Fruit fly (Drosophila melanogaster): ENCODE measurements around the gene Ald1.
A peak's percentile ranks its signal among the peaks of the same experiment; 100 is the strongest.

Ald1 gene

dm6 chr3R:26242454-26243082 is 18.8 kb downstream of the Ald1 start (continued):
- TF ChIP-seq CG11723 (GFP tag; optimal IDR thresholded peaks at IDR 0.05) (no peak), nmo (GFP tag; optimal IDR thresholded peaks at IDR 0.05) (peak; percentile 31), BEAF-32 (GFP tag; optimal IDR thresholded peaks at IDR 0.05) (no peak), dimm (GFP tag; IDR thresholded peaks at IDR 0.05) (no peak), esg (GFP tag; conservative IDR thresholded peaks at IDR 0.05) (peak; percentile 50; the same call in 1 of the 2 replicates), CG15269 (tag; optimal IDR thresholded peaks at IDR 0.05) (peak; percentile 44), ase (GFP tag; IDR thresholded peaks at IDR 0.05) (no peak), Gug (GFP tag; IDR thresholded peaks at IDR 0.05) (0 out of 4 replicates have a peak, but pooled peaks have one; percentile 18), ro (GFP tag; IDR thresholded peaks at IDR 0.05) (no peak), CG7963 (GFP tag; IDR thresholded peaks at IDR 0.05; ENCODE audit: partially characterized antibody) (no peak), D19B (GFP tag; optimal IDR thresholded peaks at IDR 0.05) (no peak), E2f2 (GFP tag; IDR thresholded peaks at IDR 0.05) (peak; percentile 43), CG8290 (GFP tag; optimal IDR thresholded peaks at IDR 0.05) (no peak), CG8290 (tag; optimal IDR thresholded peaks at IDR 0.05) (no peak), CG14014 (GFP tag; IDR thresholded peaks at IDR 0.05) (peak; percentile 34; the same call in 1 of the 2 replicates), CG33213 (GFP tag; optimal IDR thresholded peaks at IDR 0.05) (no peak), CG6854 (GFP tag; optimal IDR thresholded peaks at IDR 0.05) (no peak), CG6689 (GFP tag; IDR thresholded peaks at IDR 0.05) (peak; percentile 45), Hr3 (GFP tag; optimal IDR thresholded peaks at IDR 0.05) (peak; percentile 14), scrt (GFP tag; optimal IDR thresholded peaks at IDR 0.05) (peak; percentile 4), ara (GFP tag; IDR thresholded peaks at IDR 0.05) (no peak), Oaz (GFP tag; IDR thresholded peaks at IDR 0.05) (no peak), zfh2 (GFP tag; optimal IDR thresholded peaks at IDR 0.05) (no peak), CG32772 (GFP tag; IDR thresholded peaks at IDR 0.05) (no peak), MBD-R2 (GFP tag; IDR thresholded peaks at IDR 0.05) (no peak), CG17328 (GFP tag; IDR thresholded peaks at IDR 0.05) (0 out of 2 replicates have a peak, but pooled peaks have one; percentile 35), cwo (GFP tag; optimal IDR thresholded peaks at IDR 0.05) (peak; percentile 38), D19A (tag; optimal IDR thresholded peaks at IDR 0.05) (peak; percentile 83), hkb (optimal IDR thresholded peaks at IDR 0.05) (no peak), hkb (GFP tag; IDR thresholded peaks at IDR 0.05) (peak; percentile 55; the same call in 1 of the 2 replicates), Max (GFP tag; optimal IDR thresholded peaks at IDR 0.05) (no peak), eve (GFP tag; optimal IDR thresholded peaks at IDR 0.05) (peak in 1 of 2 experiments; percentile 17), zf30C (GFP tag; optimal IDR thresholded peaks at IDR 0.05) (no peak), kay (GFP tag; optimal IDR thresholded peaks at IDR 0.05) (peak; percentile 33), CG2712 (tag; optimal IDR thresholded peaks at IDR 0.05) (no peak), Usf (GFP tag; optimal IDR thresholded peaks at IDR 0.05) (no peak), seq (GFP tag; IDR thresholded peaks at IDR 0.05) (peak; percentile 45; the same call in 1 of the 2 replicates), Sin3A (optimal IDR thresholded peaks at IDR 0.05) (no peak), vvl (GFP tag; IDR thresholded peaks at IDR 0.05) (peak; percentile 75), lmd (GFP tag; IDR thresholded peaks at IDR 0.05) (peak; percentile 67), CG15073 (GFP tag; optimal IDR thresholded peaks at IDR 0.05) (no peak), Hey (tag; optimal IDR thresholded peaks at IDR 0.05) (no peak), Ada2b (GFP tag; IDR thresholded peaks at IDR 0.05) (peak; percentile 80), HLHmδ (GFP tag; optimal IDR thresholded peaks at IDR 0.05) (no peak), rib (GFP tag; IDR thresholded peaks at IDR 0.05) (no peak), sqz (GFP tag; optimal IDR thresholded peaks at IDR 0.05) (peak; percentile 11), pnt (GFP tag; optimal IDR thresholded peaks at IDR 0.05) (peak; percentile 53), CG6765 (GFP tag; optimal IDR thresholded peaks at IDR 0.05) (no peak), Ptx1 (GFP tag; IDR thresholded peaks at IDR 0.05) (peak; percentile 86), CoRest (tag; optimal IDR thresholded peaks at IDR 0.05) (peak; percentile 30), CG6175 (GFP tag; IDR thresholded peaks at IDR 0.05) (no peak; the same call in 2 of the 3 replicates), gsb-n (tag; optimal IDR thresholded peaks at IDR 0.05) (no peak)
